Worm (Caenorhabditis elegans) whole organism, L4 larva: ENCODE data around the gene sup-18.

Source experiments
- aly-2 ChIP-seq: sonication (generic microtip); optimal IDR thresholded peaks from 2 replicates; lab custom pipeline; 2018; ENCODE audit warnings: missing biosample characterization, missing genetic modification characterization
- nhr-28 ChIP-seq: fragments of 150-350 bp; optimal IDR thresholded peaks from 2 replicates; lab custom pipeline; 2014; ENCODE audit warnings: missing biosample characterization, missing genetic modification characterization
- nhr-6 ChIP-seq: fragments of 150-350 bp; optimal IDR thresholded peaks from 2 replicates; lab custom pipeline; 2014; ENCODE audit warnings: missing biosample characterization, missing genetic modification characterization
- zag-1 ChIP-seq: fragments of 150-350 bp; optimal IDR thresholded peaks from 2 replicates; lab custom pipeline; 2014; ENCODE audit warnings: missing biosample characterization, missing genetic modification characterization

DNA sequence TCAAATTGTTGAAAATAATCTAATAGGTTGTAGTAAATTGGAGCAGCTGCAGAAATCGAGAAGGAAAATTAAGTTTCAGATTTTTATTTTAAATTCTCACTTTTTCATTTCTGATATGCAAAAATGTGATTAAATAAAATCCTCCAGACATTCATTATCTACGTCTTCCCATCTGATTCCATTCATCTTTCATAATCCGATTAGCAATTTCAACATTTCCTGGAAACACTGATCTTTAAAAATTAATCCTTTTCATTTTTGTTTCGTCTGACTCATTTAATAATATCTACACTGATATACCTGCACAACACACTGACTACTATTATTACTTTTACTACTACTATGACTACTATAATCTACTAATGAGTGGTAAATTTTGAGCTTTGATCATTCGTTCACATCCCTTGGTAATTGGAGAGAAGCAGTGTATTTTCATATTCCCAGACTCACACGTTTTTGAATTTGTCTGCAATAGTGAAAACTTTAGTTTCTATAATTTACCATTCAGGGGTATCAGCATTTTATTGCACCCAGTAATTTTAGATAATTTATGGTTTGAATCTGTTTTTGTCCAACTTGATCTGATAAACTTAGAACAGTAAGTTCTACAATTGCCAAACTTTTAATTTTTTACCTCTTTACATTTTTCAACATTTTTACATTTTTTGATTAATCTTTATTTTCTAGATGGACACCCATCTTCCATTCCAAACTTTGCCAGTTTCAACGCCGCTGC is 39.6 kb downstream of the sup-18 start, which contains the start of gene ceh-23:
- TF ChIP-seq aly-2 (tag; lab: Kevin White, UChicago) (no peak), nhr-6 (no peak), zag-1 (tag; lab: Kevin White, UChicago) (no peak), nhr-28 (no peak)
